Worm (Caenorhabditis elegans) whole organism, L4 larva: ENCODE measurements around the gene clec-187.
A peak's percentile ranks its signal among the peaks of the same experiment; 100 is the strongest.

ENCODE experiments used
- D1046.2 ChIP-seq: fragments of 200-800 bp; sonication (Bioruptor generic); IDR thresholded peaks from 2 replicates; pipeline ENCODE4 v1.3.6; 2022; ENCODE audit warnings: missing genetic modification characterization, missing compliant biosample characterization
- F10B5.3 ChIP-seq: sonication (generic microtip); optimal IDR thresholded peaks from 2 replicates; lab custom pipeline; 2016; ENCODE audit warnings: mild to moderate bottlenecking, missing genetic modification characterization, missing compliant biosample characterization
- F26F4.8 ChIP-seq: fragments of 200-800 bp; sonication (Bioruptor generic); conservative IDR thresholded peaks from 2 replicates; pipeline ENCODE4 v1.3.6; 2022; ENCODE audit warnings: missing genetic modification characterization, missing compliant biosample characterization
- F44E2.7 ChIP-seq: fragments of 200-800 bp; sonication (Bioruptor generic); IDR thresholded peaks from 2 replicates; pipeline ENCODE4 v2.1.2; 2022; ENCODE audit warnings: missing genetic modification characterization, missing compliant biosample characterization
- F49E8.2 ChIP-seq: sonication (generic microtip); optimal IDR thresholded peaks from 2 replicates; lab custom pipeline; 2016; ENCODE audit warnings: missing compliant biosample characterization, mild to moderate bottlenecking, missing genetic modification characterization, borderline replicate concordance
- T26A8.4 ChIP-seq: fragments of 200-800 bp; sonication (Bioruptor generic); IDR thresholded peaks from 2 replicates; pipeline ENCODE4 v1.3.6; 2022; ENCODE audit warnings: missing genetic modification characterization, missing compliant biosample characterization
- Y105C5A.15 ChIP-seq: fragments of 200-800 bp; sonication (Bioruptor generic); IDR thresholded peaks from 2 replicates; pipeline ENCODE4 v1.3.6; 2022; ENCODE audit warnings: missing genetic modification characterization, missing compliant biosample characterization
- Y48G9A.11 ChIP-seq: fragments of 200-800 bp; sonication (Bioruptor generic); IDR thresholded peaks from 2 replicates; pipeline ENCODE4 v1.3.6; 2022; ENCODE audit warnings: missing genetic modification reagents, missing genetic modification characterization, missing compliant biosample characterization
- Y5F2A.4 ChIP-seq: fragments of 200-800 bp; sonication (Bioruptor generic); optimal IDR thresholded peaks from 2 replicates; lab custom pipeline; 2018; ENCODE audit warnings: mild to moderate bottlenecking, missing genetic modification characterization, missing compliant biosample characterization
- aly-2 ChIP-seq: sonication (generic microtip); optimal IDR thresholded peaks from 2 replicates; lab custom pipeline; 2018; ENCODE audit warnings: missing biosample characterization, missing genetic modification characterization
- arid-1 ChIP-seq: fragments of 200-800 bp; sonication (Bioruptor generic); conservative IDR thresholded peaks from 2 replicates; pipeline ENCODE4 v1.3.6; 2022; ENCODE audit warnings: missing genetic modification reagents, missing genetic modification characterization, missing compliant biosample characterization
- ceh-28 ChIP-seq: fragments of 150-350 bp; optimal IDR thresholded peaks from 2 replicates; lab custom pipeline; 2014; ENCODE audit warnings: missing biosample characterization, missing genetic modification reagents, missing genetic modification characterization
- ceh-82 ChIP-seq: sonication (generic microtip); optimal IDR thresholded peaks from 2 replicates; lab custom pipeline; 2017; ENCODE audit warnings: missing biosample characterization, missing genetic modification characterization
- cey-2 ChIP-seq: sonication (generic microtip); optimal IDR thresholded peaks from 3 replicates; lab custom pipeline; 2017; ENCODE audit warnings: missing genetic modification characterization, mild to moderate bottlenecking, missing compliant biosample characterization, antibody characterized with exemption, borderline replicate concordance; ENCODE audit not compliant: insufficient read depth
- dmd-8 ChIP-seq: fragments of 200-800 bp; sonication (Bioruptor generic); IDR thresholded peaks from 2 replicates; pipeline ENCODE4 v1.3.6; 2022; ENCODE audit warnings: missing genetic modification characterization, missing compliant biosample characterization
- duxl-1 ChIP-seq: sonication (generic microtip); optimal IDR thresholded peaks from 2 replicates; lab custom pipeline; 2016; ENCODE audit warnings: mild to moderate bottlenecking, missing genetic modification characterization, moderate library complexity, missing compliant biosample characterization; ENCODE audit not compliant: poor library complexity
- dve-1 ChIP-seq: sonication (generic microtip); optimal IDR thresholded peaks from 2 replicates; lab custom pipeline; 2017; ENCODE audit warnings: antibody characterized with exemption, mild to moderate bottlenecking, missing genetic modification characterization, missing compliant biosample characterization; ENCODE audit not compliant: insufficient read depth
- egl-27 ChIP-seq: sonication (generic microtip); optimal IDR thresholded peaks from 3 replicates; lab custom pipeline; 2017; ENCODE audit warnings: missing biosample characterization, missing genetic modification reagents, missing genetic modification characterization
- fkh-10 ChIP-seq: fragments of 150-350 bp; optimal IDR thresholded peaks from 2 replicates; lab custom pipeline; 2014; ENCODE audit warnings: missing biosample characterization, missing genetic modification reagents, missing genetic modification characterization
- gei-8 ChIP-seq: fragments of 200-800 bp; sonication (Bioruptor generic); optimal IDR thresholded peaks from 2 replicates; lab custom pipeline; 2018; ENCODE audit warnings: mild to moderate bottlenecking, missing genetic modification characterization, missing compliant biosample characterization
- hlh-11 ChIP-seq: fragments of 200-800 bp; sonication (Bioruptor generic); optimal IDR thresholded peaks from 2 replicates; lab custom pipeline; 2018; ENCODE audit warnings: mild to moderate bottlenecking, missing genetic modification characterization, missing compliant biosample characterization
- hmg-1.1 ChIP-seq: fragments of 200-800 bp; sonication (Bioruptor generic); IDR thresholded peaks from 2 replicates; pipeline ENCODE4 v1.3.6; 2022; ENCODE audit warnings: missing genetic modification reagents, missing genetic modification characterization, missing compliant biosample characterization
- lin-1 ChIP-seq: fragments of 200-800 bp; sonication (Bioruptor generic); IDR thresholded peaks from 2 replicates; pipeline ENCODE4 v1.3.6; 2022; ENCODE audit warnings: missing genetic modification reagents, missing genetic modification characterization, missing compliant biosample characterization
- lin-13 ChIP-seq: fragments of 150-350 bp; optimal IDR thresholded peaks from 2 replicates; lab custom pipeline; 2014; ENCODE audit warnings: missing biosample characterization, missing genetic modification reagents, missing genetic modification characterization
- lin-29 ChIP-seq: fragments of 200-800 bp; sonication (Bioruptor generic); IDR thresholded peaks from 2 replicates; pipeline ENCODE4 v1.3.6; 2022; ENCODE audit warnings: missing genetic modification reagents, missing genetic modification characterization, missing compliant biosample characterization
- lin-38 ChIP-seq: fragments of 200-800 bp; sonication (Bioruptor generic); IDR thresholded peaks from 2 replicates; pipeline ENCODE4 v1.3.6; 2022; ENCODE audit warnings: missing genetic modification reagents, missing genetic modification characterization, missing compliant biosample characterization
- mxl-3 ChIP-seq: fragments of 200-800 bp; sonication (Bioruptor generic); optimal IDR thresholded peaks from 2 replicates; lab custom pipeline; 2018; ENCODE audit warnings: mild to moderate bottlenecking, missing genetic modification characterization, missing compliant biosample characterization
- nhr-10 ChIP-seq: fragments of 150-350 bp; optimal IDR thresholded peaks from 2 replicates; lab custom pipeline; 2014; ENCODE audit warnings: missing biosample characterization, missing genetic modification characterization
- nhr-102 ChIP-seq: sonication (generic microtip); optimal IDR thresholded peaks from 2 replicates; lab custom pipeline; 2016; ENCODE audit warnings: mild to moderate bottlenecking, missing genetic modification characterization, moderate library complexity, missing compliant biosample characterization
- nhr-11 ChIP-seq: fragments of 150-350 bp; optimal IDR thresholded peaks from 2 replicates; lab custom pipeline; 2014; ENCODE audit warnings: missing biosample characterization, missing genetic modification characterization
- nhr-237 ChIP-seq: sonication (generic microtip); optimal IDR thresholded peaks from 2 replicates; lab custom pipeline; 2017; ENCODE audit warnings: missing biosample characterization, missing genetic modification characterization
- nhr-25 ChIP-seq: sonication (generic microtip); optimal IDR thresholded peaks from 2 replicates; lab custom pipeline; 2017; ENCODE audit warnings: missing genetic modification characterization, mild to moderate bottlenecking, missing compliant biosample characterization, antibody characterized with exemption, moderate library complexity, borderline replicate concordance; ENCODE audit not compliant: insufficient read depth
- nhr-41 ChIP-seq: fragments of 200-800 bp; sonication (Bioruptor generic); IDR thresholded peaks from 2 replicates; pipeline ENCODE4 v1.3.6; 2022; ENCODE audit warnings: missing genetic modification reagents, missing genetic modification characterization, missing compliant biosample characterization
- nhr-42 ChIP-seq: fragments of 200-800 bp; sonication (Bioruptor generic); IDR thresholded peaks from 2 replicates; pipeline ENCODE4 v1.3.6; 2022; ENCODE audit warnings: missing genetic modification characterization, missing compliant biosample characterization
- nhr-6 ChIP-seq: fragments of 150-350 bp; optimal IDR thresholded peaks from 2 replicates; lab custom pipeline; 2014; ENCODE audit warnings: missing biosample characterization, missing genetic modification characterization
- pha-4 ChIP-seq, 2 experiments: fragments of 150-350 bp in 1 of 2; fragments of 200-800 bp in 1 of 2; sonication (Bioruptor generic) in 1 of 2; IDR thresholded peaks in 1 of 2; optimal IDR thresholded peaks in 1 of 2; 2 replicates each; pipeline versions ENCODE4 v1.3.6 to Lab custom; 2014 to 2022; ENCODE audit warnings: missing genetic modification characterization in 2 of 2, missing genetic modification reagents in 2 of 2, missing biosample characterization in 1 of 2, missing compliant biosample characterization in 1 of 2
- pqm-1 ChIP-seq: sonication (generic microtip); optimal IDR thresholded peaks from 2 replicates; lab custom pipeline; 2017; ENCODE audit warnings: missing biosample characterization, missing genetic modification characterization
- rbr-2 ChIP-seq: sonication (generic microtip); optimal IDR thresholded peaks from 2 replicates; lab custom pipeline; 2016; ENCODE audit warnings: missing genotype, missing genetic modification characterization, missing compliant biosample characterization
- saeg-2 ChIP-seq: fragments of 200-800 bp; sonication (Bioruptor generic); IDR thresholded peaks from 2 replicates; pipeline ENCODE4 v1.3.6; 2022; ENCODE audit warnings: missing genetic modification reagents, missing genetic modification characterization, missing compliant biosample characterization
- skn-1 ChIP-seq: fragments of 150-350 bp; optimal IDR thresholded peaks from 2 replicates; lab custom pipeline; 2014; ENCODE audit warnings: missing biosample characterization, missing genetic modification characterization
- snpc-1.2 ChIP-seq: fragments of 200-800 bp; sonication (Bioruptor generic); IDR thresholded peaks from 2 replicates; pipeline ENCODE4 v1.3.6; 2022; ENCODE audit warnings: missing genetic modification reagents, missing genetic modification characterization, missing compliant biosample characterization
- snpc-4 ChIP-seq: fragments of 150-350 bp; optimal IDR thresholded peaks from 2 replicates; lab custom pipeline; 2014; ENCODE audit warnings: missing biosample characterization, missing genetic modification characterization
- spr-1 ChIP-seq: sonication (generic microtip); optimal IDR thresholded peaks from 2 replicates; lab custom pipeline; 2016; ENCODE audit warnings: mild to moderate bottlenecking, missing genetic modification characterization, missing compliant biosample characterization
- spr-3 ChIP-seq: fragments of 200-800 bp; sonication (Bioruptor generic); optimal IDR thresholded peaks from 2 replicates; lab custom pipeline; 2018; ENCODE audit warnings: mild to moderate bottlenecking, missing genetic modification characterization, missing compliant biosample characterization
- tra-1 ChIP-seq: fragments of 200-800 bp; sonication (Bioruptor generic); IDR thresholded peaks from 2 replicates; pipeline ENCODE4 v1.3.6; 2022; ENCODE audit warnings: missing genetic modification reagents, missing genetic modification characterization, missing compliant biosample characterization
- unc-130 ChIP-seq: sonication (generic microtip); optimal IDR thresholded peaks from 2 replicates; lab custom pipeline; 2016; ENCODE audit warnings: missing genetic modification reagents, missing genetic modification characterization, missing compliant biosample characterization
- unc-62 ChIP-seq, 3 experiments: fragments of 150-350 bp in 1 of 3; sonication (generic microtip); optimal IDR thresholded peaks in 2 of 3; peaks in 1 of 3; 1 replicate in 1 of 3; 2 replicates in 2 of 3; lab custom pipeline; 2014 to 2017; ENCODE audit warnings: missing biosample characterization in 3 of 3, missing genetic modification characterization in 3 of 3, missing genetic modification reagents in 3 of 3, missing genotype in 1 of 3
- zag-1 ChIP-seq: fragments of 150-350 bp; optimal IDR thresholded peaks from 2 replicates; lab custom pipeline; 2014; ENCODE audit warnings: missing biosample characterization, missing genetic modification characterization
- ztf-11 ChIP-seq: fragments of 150-350 bp; optimal IDR thresholded peaks from 2 replicates; lab custom pipeline; 2014; ENCODE audit warnings: missing biosample characterization, missing genetic modification characterization
- ztf-7 ChIP-seq: fragments of 150-350 bp; optimal IDR thresholded peaks from 2 replicates; lab custom pipeline; 2014; ENCODE audit warnings: missing biosample characterization, missing genetic modification characterization

Gene clec-187

DNA sequence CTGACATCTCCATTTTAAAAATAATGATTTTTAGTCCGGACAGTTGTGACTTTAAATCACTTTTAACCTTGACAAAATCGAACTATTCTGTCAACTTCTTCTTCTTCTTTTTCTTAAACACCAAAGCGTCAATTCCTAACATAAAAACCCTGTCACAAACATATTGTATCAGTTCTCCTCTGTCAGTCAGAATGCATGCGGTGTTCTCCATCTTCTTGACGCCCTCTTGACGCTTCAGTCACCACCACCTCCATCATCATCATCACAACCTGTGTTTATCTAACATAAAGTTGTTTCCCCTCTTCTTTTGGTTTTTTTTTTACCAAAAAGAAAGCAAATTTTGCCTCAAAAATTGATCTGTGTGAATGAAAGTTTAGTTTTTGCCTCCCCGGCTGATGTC lies 35.9 kb downstream of the clec-187 start (continued):
- TF ChIP-seq F10B5.3 (tag; lab: Kevin White, UChicago) (no peak), F26F4.8 (GFP tag; lab: Robert Waterston, UW) (no peak), cey-2 (no peak), ztf-7 (no peak), lin-13 (GFP tag; lab: Kevin White, UChicago) (no peak), fkh-10 (GFP tag; lab: Kevin White, UChicago) (no peak), tra-1 (peak; percentile 69; the same call in 1 of the 2 replicates), snpc-4 (tag; lab: Kevin White, UChicago) (no peak), Y48G9A.11 (GFP tag; lab: Robert Waterston, UW) (no peak), F44E2.7 (no peak), zag-1 (no peak), rbr-2 (tag; lab: Kevin White, UChicago) (no peak), gei-8 (no peak), nhr-42 (GFP tag; lab: Robert Waterston, UW) (no peak)

DNA sequence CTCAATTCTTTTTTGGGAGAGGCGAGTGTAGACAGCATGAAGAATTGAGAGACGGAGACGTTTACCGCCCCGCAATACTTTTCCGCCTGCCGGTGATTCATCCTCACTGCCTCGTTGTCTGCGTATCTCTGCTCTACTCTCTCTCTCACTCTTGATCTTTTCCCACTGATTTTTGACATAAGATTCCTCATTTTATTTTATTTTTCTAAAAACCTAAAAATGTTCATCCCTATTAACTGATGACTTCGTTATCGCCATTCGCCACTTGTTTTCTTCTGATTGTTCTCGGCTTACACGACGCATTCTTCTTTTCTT lies 36.9 kb downstream of the clec-187 start:
- TF ChIP-seq unc-130 (GFP tag; lab: Kevin White, UChicago): no peak
- TF ChIP-seq nhr-41 (GFP tag; lab: Robert Waterston, UW): no peak
- 0 out of 2 replicates have a peak, but pooled peaks have one; percentile 38 for TF ChIP-seq hmg-1.1 (GFP tag; lab: Robert Waterston, UW)
- TF ChIP-seq Y105C5A.15 (GFP tag; lab: Robert Waterston, UW): no peak
- no peak for TF ChIP-seq arid-1 (GFP tag; lab: Robert Waterston, UW)
- no peak for TF ChIP-seq nhr-10
- TF ChIP-seq nhr-237: no peak
- no peak for TF ChIP-seq cey-2
- no peak for TF ChIP-seq unc-62 (GFP tag; optimal IDR thresholded peaks at IDR 0.05 in 1 of 2; lab: Kevin White, UChicago)
- no peak for TF ChIP-seq unc-62 (tag; optimal IDR thresholded peaks at IDR 0.05; lab: Kevin White, UChicago)
- no peak for TF ChIP-seq pha-4 (GFP tag; IDR thresholded peaks at IDR 0.05; lab: Robert Waterston, UW)
- TF ChIP-seq pha-4 (tag; optimal IDR thresholded peaks at IDR 0.05; lab: Kevin White, UChicago): no peak
- TF ChIP-seq lin-38: no peak
- TF ChIP-seq skn-1 (tag; lab: Kevin White, UChicago): no peak
- no peak for TF ChIP-seq nhr-11 (tag; lab: Kevin White, UChicago)
- TF ChIP-seq spr-1 (tag; lab: Kevin White, UChicago): no peak
- no peak for TF ChIP-seq lin-1 (GFP tag; lab: Robert Waterston, UW)
- no peak for TF ChIP-seq F44E2.7
- no peak for TF ChIP-seq ceh-28 (tag; lab: Kevin White, UChicago)
- no peak for TF ChIP-seq spr-3 (GFP tag; lab: Kevin White, UChicago)
- no peak for TF ChIP-seq D1046.2 (GFP tag; lab: Robert Waterston, UW)
- TF ChIP-seq F49E8.2: no peak
- TF ChIP-seq pqm-1: no peak
- no peak for TF ChIP-seq ztf-11 (tag; lab: Kevin White, UChicago)
- no peak for TF ChIP-seq Y5F2A.4 (GFP tag; lab: Kevin White, UChicago)
- TF ChIP-seq snpc-1.2 (GFP tag; lab: Robert Waterston, UW): no peak
- no peak for TF ChIP-seq aly-2 (tag; lab: Kevin White, UChicago)
- TF ChIP-seq nhr-25 (tag; lab: Kevin White, UChicago): no peak
- no peak for TF ChIP-seq mxl-3 (GFP tag; lab: Kevin White, UChicago)
- no peak for TF ChIP-seq ceh-82 (tag; lab: Kevin White, UChicago)
- no peak for TF ChIP-seq lin-29 (GFP tag; lab: Robert Waterston, UW)
- no peak for TF ChIP-seq egl-27 (tag; lab: Kevin White, UChicago)
- no peak for TF ChIP-seq dmd-8 (GFP tag; lab: Robert Waterston, UW)
- TF ChIP-seq duxl-1 (tag; lab: Kevin White, UChicago): no peak
- no peak for TF ChIP-seq nhr-102 (tag; lab: Kevin White, UChicago)
- no peak for TF ChIP-seq T26A8.4 (GFP tag; lab: Robert Waterston, UW)
- TF ChIP-seq hlh-11: no peak
- no peak for TF ChIP-seq saeg-2
- peak; percentile 4 for TF ChIP-seq rbr-2 (tag; lab: Kevin White, UChicago)
- TF ChIP-seq nhr-6 (tag; lab: Kevin White, UChicago): no peak
- TF ChIP-seq dve-1: peak; percentile 1
